Worm (Caenorhabditis elegans) whole organism, L2 larva: ENCODE data around the gene fbf-2.

ENCODE experiments used
- ama-1 ChIP-seq: fragments of 150-350 bp; optimal IDR thresholded peaks from 2 replicates; lab custom pipeline; 2018; ENCODE audit warnings: inconsistent platforms
- sma-9 ChIP-seq, 2 experiments: fragments of 150-350 bp in 1 of 2; sonication (generic microtip) in 1 of 2; optimal IDR thresholded peaks; 2 replicates each; lab custom pipeline; 2014 to 2016; ENCODE audit warnings: missing genetic modification characterization in 2 of 2, mild to moderate bottlenecking in 1 of 2, missing biosample characterization in 1 of 2, missing compliant biosample characterization in 1 of 2, missing genetic modification reagents in 1 of 2, moderate library complexity in 1 of 2
- unc-62 ChIP-seq: fragments of 150-350 bp; optimal IDR thresholded peaks from 2 replicates; lab custom pipeline; 2014; ENCODE audit warnings: missing biosample characterization, missing genetic modification reagents, missing genetic modification characterization

ce11 chrII:6132595-6132994, 41.3 kb upstream of the fbf-2 start, which contains the start of gene abts-3:
- TF ChIP-seq ama-1 (lab: Kevin White, UChicago) (no peak), unc-62 (GFP tag; lab: Kevin White, UChicago) (no peak), sma-9 (GFP tag; optimal IDR thresholded peaks at IDR 0.05; lab: Kevin White, UChicago) (no peak), sma-9 (tag; optimal IDR thresholded peaks at IDR 0.05; lab: Kevin White, UChicago) (no peak)
